Worm (Caenorhabditis elegans): ENCODE results near the gene dpy-20.

DNA sequence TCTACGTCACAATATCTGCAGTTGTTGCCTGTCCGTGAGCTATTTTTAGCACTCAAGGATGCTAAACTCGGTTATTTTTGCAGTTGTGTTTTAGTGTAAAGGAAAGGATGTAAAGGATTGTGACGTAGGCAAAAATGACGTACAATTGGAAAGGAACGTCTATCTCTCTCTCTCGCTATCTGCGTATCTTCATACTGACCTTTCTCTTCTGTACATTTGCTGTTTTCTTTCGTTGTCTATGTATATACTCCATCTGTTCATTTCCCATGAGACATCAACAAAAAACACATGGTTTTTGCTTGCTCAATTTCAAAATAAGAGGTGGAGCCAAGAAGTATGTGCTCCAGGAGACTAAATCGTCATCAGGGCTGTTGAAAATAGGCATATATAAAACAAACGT, 43.6 kb upstream of the dpy-20 start:
- no peak for TF ChIP-seq mdl-1 (tag; optimal IDR thresholded peaks at IDR 0.05)
- TF ChIP-seq fkh-10 (GFP tag; optimal IDR thresholded peaks at IDR 0.05), result no peak
- no peak for TF ChIP-seq skn-1 (tag; optimal IDR thresholded peaks at IDR 0.05)
- TF ChIP-seq zag-1 (tag; optimal IDR thresholded peaks at IDR 0.05), result no peak
